Worm (Caenorhabditis elegans) whole organism, L3 larva: ENCODE measurements around the gene T09A5.14.

Experiments
- mdl-1 ChIP-seq: fragments of 150-350 bp; optimal IDR thresholded peaks from 2 replicates; lab custom pipeline; 2014; ENCODE audit warnings: missing biosample characterization, missing genetic modification characterization
- nhr-237 ChIP-seq: fragments of 150-350 bp; optimal IDR thresholded peaks from 2 replicates; lab custom pipeline; 2014; ENCODE audit warnings: missing biosample characterization, missing genetic modification characterization

DNA sequence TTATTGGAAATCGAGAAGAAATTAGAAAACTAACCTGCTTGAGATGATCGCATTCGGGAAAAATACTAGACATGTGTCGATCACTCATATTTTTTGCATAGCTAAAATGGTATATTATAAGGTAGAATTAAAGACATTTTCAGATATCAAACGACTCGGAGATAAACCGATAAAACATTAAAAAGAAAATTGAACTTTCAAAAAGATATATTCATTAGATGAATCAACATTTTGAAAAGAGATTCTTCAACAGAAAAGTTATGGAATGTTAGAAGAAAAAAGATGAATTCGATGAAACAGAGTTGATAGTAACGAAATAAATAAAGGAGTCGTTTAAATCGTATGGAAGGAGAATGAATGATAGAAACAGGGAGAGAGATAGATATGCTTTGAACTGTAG lies 23.5 kb downstream of the T09A5.14 start, which contains the start of gene mdmh-35:
- TF ChIP-seq nhr-237 (tag; lab: Kevin White, UChicago) = no peak
- TF ChIP-seq mdl-1 (tag; lab: Kevin White, UChicago) = no peak
